Fruit fly (Drosophila melanogaster) whole organism, prepupa: ENCODE data around the gene ppk26.

Source experiments
- Blimp-1 ChIP-seq: fragments of 200-800 bp; sonication (Bioruptor generic); optimal IDR thresholded peaks from 3 replicates; lab custom pipeline; 2017; ENCODE audit warnings: missing biosample characterization, missing genetic modification characterization, mild to moderate bottlenecking, moderate library complexity, missing genetic modification reagents
- CG11294 ChIP-seq: fragments of 200-800 bp; sonication (Bioruptor generic); IDR thresholded peaks from 2 replicates; pipeline ENCODE4 v1.3.6; 2022; ENCODE audit warnings: missing biosample characterization, missing genetic modification characterization
- CG11762 ChIP-seq: fragments of 200-800 bp; sonication (Bioruptor generic); optimal IDR thresholded peaks from 3 replicates; lab custom pipeline; 2016; ENCODE audit warnings: missing biosample characterization, missing genetic modification characterization; ENCODE audit not compliant: insufficient read depth
- CG11902 ChIP-seq: fragments of 200-800 bp; sonication (Bioruptor generic); optimal IDR thresholded peaks from 3 replicates; lab custom pipeline; 2016; ENCODE audit warnings: missing biosample characterization, missing genetic modification characterization
- CG1621 ChIP-seq: fragments of 200-800 bp; sonication (Bioruptor generic); optimal IDR thresholded peaks from 3 replicates; lab custom pipeline; 2018; ENCODE audit warnings: missing biosample characterization, mild to moderate bottlenecking, missing genetic modification characterization
- CG16779 ChIP-seq: fragments of 200-800 bp; sonication (Bioruptor generic); optimal IDR thresholded peaks from 3 replicates; lab custom pipeline; 2017; ENCODE audit warnings: missing biosample characterization, mild to moderate bottlenecking, missing genetic modification characterization
- CG3032 ChIP-seq: fragments of 200-800 bp; optimal IDR thresholded peaks from 2 replicates; lab custom pipeline; 2019; ENCODE audit warnings: missing biosample characterization, mild to moderate bottlenecking, missing genetic modification characterization, moderate library complexity
- CG31627 ChIP-seq: fragments of 200-800 bp; sonication (Bioruptor generic); optimal IDR thresholded peaks from 3 replicates; lab custom pipeline; 2016; ENCODE audit warnings: missing biosample characterization, missing genetic modification characterization
- CG32006 ChIP-seq: fragments of 200-800 bp; sonication (Bioruptor generic); optimal IDR thresholded peaks from 3 replicates; lab custom pipeline; 2017; ENCODE audit warnings: missing biosample characterization, mild to moderate bottlenecking, missing genetic modification characterization
- CG34406 ChIP-seq: fragments of 200-800 bp; sonication (Bioruptor generic); optimal IDR thresholded peaks from 3 replicates; lab custom pipeline; 2016; ENCODE audit warnings: missing biosample characterization, missing genetic modification characterization
- CG6792 ChIP-seq: fragments of 200-800 bp; sonication (Bioruptor generic); optimal IDR thresholded peaks from 3 replicates; lab custom pipeline; 2016; ENCODE audit warnings: missing biosample characterization, missing genetic modification characterization
- CG6854 ChIP-seq: fragments of 200-800 bp; sonication (Bioruptor generic); optimal IDR thresholded peaks from 2 replicates; lab custom pipeline; 2017; ENCODE audit warnings: missing biosample characterization, mild to moderate bottlenecking, missing genetic modification characterization
- CG7368 ChIP-seq: fragments of 200-800 bp; sonication (Bioruptor generic); optimal IDR thresholded peaks from 3 replicates; lab custom pipeline; 2016; ENCODE audit warnings: missing biosample characterization, missing genetic modification characterization
- CG8119 ChIP-seq: fragments of 200-800 bp; sonication (Bioruptor generic); IDR thresholded peaks from 3 replicates; pipeline ENCODE4 v1.3.6; 2022; ENCODE audit warnings: missing biosample characterization, missing genetic modification characterization
- CG8319 ChIP-seq: fragments of 200-800 bp; sonication (Bioruptor generic); optimal IDR thresholded peaks from 3 replicates; lab custom pipeline; 2016; ENCODE audit warnings: missing biosample characterization, missing genetic modification characterization
- CG8632 ChIP-seq: fragments of 200-800 bp; sonication (Bioruptor generic); optimal IDR thresholded peaks from 3 replicates; lab custom pipeline; 2016; ENCODE audit warnings: missing biosample characterization, missing genetic modification characterization
- CG9139 ChIP-seq: fragments of 200-800 bp; sonication (Bioruptor generic); optimal IDR thresholded peaks from 3 replicates; lab custom pipeline; 2017; ENCODE audit warnings: missing biosample characterization, mild to moderate bottlenecking, missing genetic modification characterization
- Eip78C ChIP-seq: fragments of 200-800 bp; sonication (Bioruptor generic); peaks from one replicate; lab custom pipeline; 2016; ENCODE audit warnings: missing biosample characterization, missing genetic modification characterization
- Gug ChIP-seq: fragments of 200-800 bp; sonication (Bioruptor generic); IDR thresholded peaks from 2 replicates; pipeline ENCODE4 v1.3.6; 2022; ENCODE audit warnings: missing biosample characterization, missing genetic modification characterization
- Hr38 ChIP-seq: sonication (Bioruptor generic); optimal IDR thresholded peaks from 2 replicates; lab custom pipeline; 2016; ENCODE audit warnings: missing biosample characterization, missing genetic modification characterization
- Met ChIP-seq: fragments of 200-800 bp; sonication (Bioruptor generic); optimal IDR thresholded peaks from 3 replicates; lab custom pipeline; 2016; ENCODE audit warnings: missing biosample characterization, missing genetic modification characterization
- Sox102F ChIP-seq: fragments of 200-800 bp; sonication (Bioruptor generic); optimal IDR thresholded peaks from 2 replicates; lab custom pipeline; 2016; ENCODE audit warnings: missing biosample characterization, mild to moderate bottlenecking, missing genetic modification characterization
- Sox15 ChIP-seq: fragments of 200-800 bp; sonication (Bioruptor generic); optimal IDR thresholded peaks from 3 replicates; lab custom pipeline; 2016; ENCODE audit warnings: missing biosample characterization, missing genetic modification characterization
- dac ChIP-seq: fragments of 200-800 bp; sonication (Bioruptor generic); optimal IDR thresholded peaks from 2 replicates; lab custom pipeline; 2017; ENCODE audit warnings: missing biosample characterization, mild to moderate bottlenecking, missing genetic modification characterization
- dsx ChIP-seq: fragments of 200-800 bp; optimal IDR thresholded peaks from 3 replicates; lab custom pipeline; 2019; ENCODE audit warnings: missing biosample characterization, mild to moderate bottlenecking, missing genetic modification characterization, moderate library complexity; ENCODE audit not compliant: poor library complexity, severe bottlenecking
- eg ChIP-seq: fragments of 200-800 bp; sonication (Bioruptor generic); IDR thresholded peaks from 3 replicates; pipeline ENCODE4 v1.3.6; 2022; ENCODE audit warnings: missing biosample characterization, missing genetic modification characterization
- esn ChIP-seq: fragments of 200-800 bp; sonication (Bioruptor generic); optimal IDR thresholded peaks from 2 replicates; lab custom pipeline; 2016; ENCODE audit warnings: missing biosample characterization, mild to moderate bottlenecking, missing genetic modification characterization, moderate library complexity
- fd59A ChIP-seq: fragments of 200-800 bp; sonication (Bioruptor generic); optimal IDR thresholded peaks from 2 replicates; lab custom pipeline; 2017; ENCODE audit warnings: missing biosample characterization, mild to moderate bottlenecking, missing genetic modification characterization, missing genetic modification reagents
- fd85E ChIP-seq: fragments of 200-800 bp; sonication (Bioruptor generic); optimal IDR thresholded peaks from 3 replicates; lab custom pipeline; 2016; ENCODE audit warnings: missing biosample characterization, missing genetic modification characterization
- fkh ChIP-seq: fragments of 200-800 bp; sonication (Bioruptor generic); optimal IDR thresholded peaks from 3 replicates; lab custom pipeline; 2017; ENCODE audit warnings: missing biosample characterization, mild to moderate bottlenecking, missing genetic modification characterization, moderate library complexity
- lz ChIP-seq: fragments of 200-800 bp; sonication (Bioruptor generic); optimal IDR thresholded peaks from 3 replicates; lab custom pipeline; 2016; ENCODE audit warnings: missing biosample characterization, missing genetic modification characterization
- net ChIP-seq: fragments of 200-800 bp; sonication (Bioruptor generic); optimal IDR thresholded peaks from 3 replicates; lab custom pipeline; 2016; ENCODE audit warnings: missing biosample characterization, missing genetic modification characterization
- ss ChIP-seq, 2 experiments: fragments of 200-800 bp; sonication (Bioruptor generic); optimal IDR thresholded peaks; 2 replicates in 1 of 2; 3 replicates in 1 of 2; lab custom pipeline; 2017 to 2018; ENCODE audit warnings: mild to moderate bottlenecking in 2 of 2, missing biosample characterization in 2 of 2, missing genetic modification characterization in 2 of 2, moderate library complexity in 1 of 2
- svp ChIP-seq: fragments of 200-800 bp; sonication (Bioruptor generic); peaks from one replicate; lab custom pipeline; 2016; ENCODE audit warnings: missing biosample characterization, missing genetic modification characterization
- topi ChIP-seq: fragments of 200-800 bp; sonication (Bioruptor generic); optimal IDR thresholded peaks from 3 replicates; lab custom pipeline; 2016; ENCODE audit warnings: missing biosample characterization, missing genetic modification characterization
- vri ChIP-seq: fragments of 200-800 bp; sonication (Bioruptor generic); optimal IDR thresholded peaks from 3 replicates; lab custom pipeline; 2016; ENCODE audit warnings: missing biosample characterization, mild to moderate bottlenecking, missing genetic modification characterization

ppk26 gene

DNA sequence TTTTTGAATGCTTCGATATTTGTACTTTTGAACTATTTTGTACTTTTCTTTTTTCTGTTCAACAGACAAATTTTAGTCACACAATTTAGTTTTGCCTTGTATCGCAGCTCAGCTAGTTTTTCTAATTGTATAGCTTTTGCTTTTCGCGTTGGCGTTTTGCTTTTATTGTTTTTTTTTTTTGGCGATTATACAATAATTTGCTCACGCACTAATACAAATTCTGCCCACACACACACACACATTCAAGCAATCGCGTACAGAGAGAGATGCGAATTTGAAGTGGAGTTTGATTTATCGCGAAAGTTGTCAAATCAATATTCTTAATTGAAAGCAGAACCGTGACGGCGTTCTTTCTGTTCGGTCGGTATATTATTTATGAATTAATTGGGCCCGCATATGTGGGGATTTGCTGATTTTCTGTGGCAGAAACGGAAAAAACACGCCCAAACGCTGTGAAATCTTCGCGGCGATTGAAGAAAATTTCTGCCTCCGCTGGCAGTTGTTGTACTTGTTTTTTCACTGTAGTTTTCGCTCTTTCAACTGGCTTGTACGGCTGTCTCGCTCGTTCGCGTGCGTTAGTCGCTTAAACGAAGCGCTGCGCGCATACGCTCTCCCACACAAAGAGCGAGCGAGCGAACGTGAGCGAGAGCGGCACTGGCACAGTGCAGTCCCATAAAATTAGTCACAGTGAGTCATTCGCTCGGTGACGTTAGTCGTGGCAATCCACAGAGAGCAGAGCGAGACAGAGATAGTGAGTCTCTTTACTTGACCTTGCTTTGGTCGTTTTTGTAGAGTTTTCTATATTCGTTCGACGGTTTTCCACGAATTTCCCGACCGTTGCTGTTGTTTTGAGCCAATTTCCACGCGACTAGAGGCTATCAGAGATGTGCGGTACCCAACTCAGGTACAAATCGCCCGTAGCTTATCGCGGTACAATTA, 21.0 kb upstream of the ppk26 start, which contains the start of gene Rac2 (continued):
- peak; percentile 31 for TF ChIP-seq topi (GFP tag; lab: Kevin White, UChicago)
- no peak for TF ChIP-seq CG8632 (GFP tag; lab: Kevin White, UChicago)
- TF ChIP-seq Gug (GFP tag; lab: Robert Waterston, UW), result no peak; the same call in 1 of the 2 replicates
- TF ChIP-seq CG16779 (tag; lab: Kevin White, UChicago), result peak; percentile 9
- peak; percentile 59 for TF ChIP-seq CG9139 (GFP tag; lab: Kevin White, UChicago)
- TF ChIP-seq CG8319 (GFP tag; lab: Kevin White, UChicago), result no peak
- peak; percentile 28 for TF ChIP-seq Sox102F (GFP tag; lab: Kevin White, UChicago)
- TF ChIP-seq CG32006 (GFP tag; lab: Kevin White, UChicago), result peak; percentile 76
- peak; percentile 51 for TF ChIP-seq CG6854 (GFP tag; lab: Kevin White, UChicago)
- peak; percentile 20 for TF ChIP-seq Met (GFP tag; lab: Kevin White, UChicago)
- TF ChIP-seq CG8119 (GFP tag; lab: Robert Waterston, UW), result peak; percentile 57
- TF ChIP-seq CG6792 (GFP tag; lab: Kevin White, UChicago), result no peak
- peak; percentile 64; the same call in 2 of the 3 replicates for TF ChIP-seq eg (GFP tag; lab: Robert Waterston, UW)
- no peak for TF ChIP-seq fd59A
- peak; percentile 40 for TF ChIP-seq fd85E
- peak; percentile 30; the same call in 1 of the 2 replicates for TF ChIP-seq CG11294 (GFP tag; lab: Robert Waterston, UW)
- TF ChIP-seq dsx (GFP tag; lab: Kevin White, UChicago), result peak; percentile 52
- TF ChIP-seq lz (GFP tag; lab: Kevin White, UChicago), result peak; percentile 30
- TF ChIP-seq CG7368 (GFP tag; lab: Kevin White, UChicago), result peak; percentile 41
- no peak for TF ChIP-seq Hr38
- no peak for TF ChIP-seq Sox15 (GFP tag; lab: Kevin White, UChicago)
- TF ChIP-seq CG11762 (GFP tag; lab: Kevin White, UChicago), result peak; percentile 22
- peak; percentile 52 for TF ChIP-seq CG1621
- TF ChIP-seq Eip78C, result peak; percentile 83
- TF ChIP-seq, all 60 proteins: peak for 50

DNA sequence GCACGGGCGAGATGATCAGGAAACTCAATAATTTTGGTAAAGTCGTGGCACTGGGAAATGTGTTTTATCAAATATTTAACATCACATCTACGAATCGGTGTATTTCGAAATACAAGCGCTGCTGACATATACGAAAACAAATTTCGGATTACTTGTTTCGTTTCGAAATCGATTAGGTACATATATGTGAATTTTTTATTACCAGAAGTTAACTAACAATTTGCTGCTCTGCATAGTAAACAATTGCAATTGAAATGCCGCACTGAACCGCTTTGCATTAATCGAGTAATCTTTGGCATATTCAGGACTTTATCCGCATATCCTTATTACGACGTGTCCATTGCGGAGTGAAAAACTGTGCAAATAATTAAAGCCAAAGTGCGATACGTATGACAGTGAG, 18.6 kb upstream of the ppk26 start, which contains the start of gene CG14835:
Gene CG14835, minus strand, starts transcription at position 101 of the 400 bp plus-strand sequence.
- no peak for TF ChIP-seq CG3032 (tag; lab: Kevin White, UChicago)
- TF ChIP-seq dac (GFP tag; lab: Kevin White, UChicago), result no peak
- TF ChIP-seq svp, result no peak
- no peak for TF ChIP-seq CG6854 (GFP tag; lab: Kevin White, UChicago)
- no peak for TF ChIP-seq ss (GFP tag; optimal IDR thresholded peaks at IDR 0.05; lab: Kevin White, UChicago)
- TF ChIP-seq net (GFP tag; lab: Kevin White, UChicago), result no peak
- no peak for TF ChIP-seq Blimp-1 (GFP tag; lab: Kevin White, UChicago)
- TF ChIP-seq fkh, result no peak
- TF ChIP-seq esn (GFP tag; lab: Kevin White, UChicago), result no peak
- no peak for TF ChIP-seq dsx (GFP tag; lab: Kevin White, UChicago)
- TF ChIP-seq Sox15 (GFP tag; lab: Kevin White, UChicago), result no peak
- no peak for TF ChIP-seq CG31627 (GFP tag; lab: Kevin White, UChicago)

DNA sequence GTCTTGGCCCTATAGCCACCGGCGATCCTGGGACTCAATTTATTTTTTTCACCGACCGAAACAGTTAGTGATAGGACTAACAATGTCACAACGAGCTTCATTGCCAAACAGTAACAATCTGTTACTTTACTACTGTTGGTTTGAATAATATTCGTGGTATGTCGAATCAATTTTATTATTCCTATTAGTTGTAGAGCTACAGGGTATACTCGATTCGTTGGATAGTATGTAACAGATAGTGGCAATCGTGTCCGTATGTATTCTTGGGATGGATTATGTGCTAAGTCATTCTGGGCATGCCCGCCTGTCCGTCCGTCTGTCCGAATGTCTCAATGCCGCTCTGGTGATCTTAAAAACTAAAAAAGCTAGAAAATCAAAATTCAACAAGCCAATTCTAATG, 16.6 kb upstream of the ppk26 start, which contains the start of gene sphinx1:
Gene sphinx1, minus strand, starts transcription at position 101 of the 400 bp plus-strand sequence.
- TF ChIP-seq CG11762 (GFP tag; lab: Kevin White, UChicago) (no peak), vri (no peak), Blimp-1 (GFP tag; lab: Kevin White, UChicago) (no peak), CG6854 (GFP tag; lab: Kevin White, UChicago) (no peak), CG34406 (GFP tag; lab: Kevin White, UChicago) (no peak), CG11902 (GFP tag; lab: Kevin White, UChicago) (no peak), Eip78C (no peak), Gug (GFP tag; lab: Robert Waterston, UW) (no peak)
